Worm (Caenorhabditis elegans) whole organism, early embryonic: Measurements from ENCODE around the gene K01D12.15.

ENCODE experiments used
- B0310.2 ChIP-seq: sonication (generic microtip); optimal IDR thresholded peaks from 2 replicates; lab custom pipeline; 2016; ENCODE audit warnings: mild to moderate bottlenecking, missing genetic modification characterization, missing compliant biosample characterization
- F13C5.2 ChIP-seq: sonication (generic microtip); optimal IDR thresholded peaks from 2 replicates; lab custom pipeline; 2017; ENCODE audit warnings: mild to moderate bottlenecking, missing genetic modification characterization, inconsistent platforms, missing compliant biosample characterization
- aly-1 ChIP-seq: sonication (generic microtip); optimal IDR thresholded peaks from 2 replicates; lab custom pipeline; 2016; ENCODE audit warnings: missing genetic modification characterization, missing compliant biosample characterization
- ama-1 ChIP-seq: fragments of 150-350 bp; optimal IDR thresholded peaks from 2 replicates; lab custom pipeline; 2014
- ceh-13 ChIP-seq: fragments of 200-800 bp; sonication (Bioruptor generic); optimal IDR thresholded peaks from 2 replicates; lab custom pipeline; 2018; ENCODE audit warnings: mild to moderate bottlenecking, missing genetic modification characterization, missing compliant biosample characterization
- ceh-36 ChIP-seq: sonication (generic microtip); optimal IDR thresholded peaks from 2 replicates; lab custom pipeline; 2016; ENCODE audit warnings: missing genetic modification characterization, inconsistent platforms, missing compliant biosample characterization
- ets-7 ChIP-seq: sonication (generic microtip); optimal IDR thresholded peaks from 2 replicates; lab custom pipeline; 2016; ENCODE audit warnings: missing genotype, missing genetic modification characterization, missing compliant biosample characterization
- flt-1 ChIP-seq: fragments of 200-800 bp; sonication (Bioruptor generic); IDR thresholded peaks from 2 replicates; pipeline ENCODE4 v1.3.6; 2022; ENCODE audit warnings: missing genetic modification characterization, missing compliant biosample characterization
- hmbx-1 ChIP-seq: sonication (generic microtip); optimal IDR thresholded peaks from 2 replicates; lab custom pipeline; 2016; ENCODE audit warnings: mild to moderate bottlenecking, missing genetic modification characterization, missing compliant biosample characterization
- hmg-4 ChIP-seq: fragments of 200-800 bp; sonication (Bioruptor generic); optimal IDR thresholded peaks from 2 replicates; lab custom pipeline; 2018; ENCODE audit warnings: mild to moderate bottlenecking, missing genetic modification characterization, missing compliant biosample characterization
- hnd-1 ChIP-seq: sonication (generic microtip); optimal IDR thresholded peaks from 2 replicates; lab custom pipeline; 2016; ENCODE audit warnings: missing genetic modification characterization, missing compliant biosample characterization
- pes-1 ChIP-seq: fragments of 200-800 bp; sonication (Bioruptor generic); IDR thresholded peaks from 2 replicates; pipeline ENCODE4 v1.3.6; 2022; ENCODE audit warnings: missing genetic modification reagents, missing genetic modification characterization, missing compliant biosample characterization
- scrt-1 ChIP-seq: fragments of 200-800 bp; sonication (Bioruptor generic); IDR thresholded peaks from 2 replicates; pipeline ENCODE4 v1.3.6; 2022; ENCODE audit warnings: missing genetic modification characterization, missing compliant biosample characterization
- sea-1 ChIP-seq: fragments of 200-800 bp; sonication (Bioruptor generic); conservative IDR thresholded peaks from 2 replicates; pipeline ENCODE4 v1.3.6; 2022; ENCODE audit warnings: missing genetic modification characterization, missing compliant biosample characterization
- tbx-11 ChIP-seq: fragments of 200-800 bp; sonication (Bioruptor generic); IDR thresholded peaks from 2 replicates; pipeline ENCODE4 v1.3.6; 2022; ENCODE audit warnings: missing genetic modification characterization, missing compliant biosample characterization
- tbx-37 ChIP-seq: fragments of 200-800 bp; sonication (Bioruptor generic); conservative IDR thresholded peaks from 2 replicates; pipeline ENCODE4 v1.3.6; 2022; ENCODE audit warnings: missing genetic modification reagents, missing genetic modification characterization, missing compliant biosample characterization
- tra-4 ChIP-seq: sonication (generic microtip); optimal IDR thresholded peaks from 2 replicates; lab custom pipeline; 2017; ENCODE audit warnings: missing genetic modification characterization, missing compliant biosample characterization

Gene K01D12.15

ce11 chrV:12417277-12417676 lies 31.0 kb downstream of the K01D12.15 start, which contains the start of gene cdr-3:
Gene cdr-3 (minus strand): TSS chrV:12417377.
- TF ChIP-seq ceh-13 (no peak), hnd-1 (tag; lab: Kevin White, UChicago) (no peak), ets-7 (tag; lab: Kevin White, UChicago) (no peak), sea-1 (no peak), tbx-11 (GFP tag; lab: Robert Waterston, UW) (no peak), hmg-4 (GFP tag; lab: Kevin White, UChicago) (no peak), B0310.2 (no peak), ceh-36 (tag; lab: Kevin White, UChicago) (no peak), tra-4 (tag; lab: Kevin White, UChicago) (no peak), hmbx-1 (tag; lab: Kevin White, UChicago) (no peak), F13C5.2 (tag; lab: Kevin White, UChicago) (no peak), pes-1 (GFP tag; lab: Robert Waterston, UW) (no peak), flt-1 (GFP tag; lab: Robert Waterston, UW) (no peak)

ce11 chrV:12418292-12418691 lies 32.0 kb downstream of the K01D12.15 start, which contains the start of gene C54D10.3:
Gene C54D10.3 (plus strand): TSS chrV:12418592.
- TF ChIP-seq tbx-37 (GFP tag; lab: Robert Waterston, UW) = no peak
- no peak for TF ChIP-seq B0310.2
- TF ChIP-seq ceh-13 = no peak
- TF ChIP-seq pes-1 (GFP tag; lab: Robert Waterston, UW) = no peak
- no peak for TF ChIP-seq F13C5.2 (tag; lab: Kevin White, UChicago)
- no peak for TF ChIP-seq hmbx-1 (tag; lab: Kevin White, UChicago)
- TF ChIP-seq ceh-36 (tag; lab: Kevin White, UChicago) = no peak
- TF ChIP-seq scrt-1 (GFP tag; lab: Robert Waterston, UW) = no peak
- TF ChIP-seq hnd-1 (tag; lab: Kevin White, UChicago) = no peak
- no peak for TF ChIP-seq flt-1 (GFP tag; lab: Robert Waterston, UW)
- no peak for TF ChIP-seq tra-4 (tag; lab: Kevin White, UChicago)
- no peak for TF ChIP-seq ama-1 (lab: Kevin White, UChicago)
- TF ChIP-seq ets-7 (tag; lab: Kevin White, UChicago) = no peak
- TF ChIP-seq tbx-11 (GFP tag; lab: Robert Waterston, UW) = no peak
- no peak for TF ChIP-seq hmg-4 (GFP tag; lab: Kevin White, UChicago)
- TF ChIP-seq aly-1 (tag; lab: Kevin White, UChicago) = no peak
- TF ChIP-seq sea-1 = no peak

- TF ChIP-seq hmg-4 (GFP tag; lab: Kevin White, UChicago) = no peak
These were observed 34.6 kb downstream of the K01D12.15 start, which contains the start of gene C54D10.4 for ce11 chrV:12420843-12421242. Gene C54D10.4 (minus strand): TSS chrV:12420943.

ce11 chrV:12421360-12421759 lies 35.1 kb downstream of the K01D12.15 start:
- TF ChIP-seq pes-1 (GFP tag; lab: Robert Waterston, UW) (no peak), ceh-13 (no peak)

ce11 chrV:12427826-12428225 lies 41.6 kb downstream of the K01D12.15 start:
- TF ChIP-seq tbx-11 (GFP tag; lab: Robert Waterston, UW) (no peak), ceh-13 (no peak), tra-4 (tag; lab: Kevin White, UChicago) (no peak), ama-1 (lab: Kevin White, UChicago) (no peak), hmg-4 (GFP tag; lab: Kevin White, UChicago) (no peak), tbx-37 (GFP tag; lab: Robert Waterston, UW) (no peak), ets-7 (tag; lab: Kevin White, UChicago) (no peak), scrt-1 (GFP tag; lab: Robert Waterston, UW) (no peak)

ce11 chrV:12429039-12429438 lies 42.8 kb downstream of the K01D12.15 start, which contains the start of gene C54D10.5:
Gene C54D10.5 (plus strand): TSS chrV:12429339.
- TF ChIP-seq sea-1 (no peak), tra-4 (tag; lab: Kevin White, UChicago) (no peak), tbx-37 (GFP tag; lab: Robert Waterston, UW) (no peak), ama-1 (lab: Kevin White, UChicago) (no peak), ceh-36 (tag; lab: Kevin White, UChicago) (no peak), B0310.2 (no peak)

ce11 chrV:12432111-12432510 lies 45.9 kb downstream of the K01D12.15 start, which contains the start of gene C54D10.13:
Gene C54D10.13 (minus strand): TSS chrV:12432289.
- TF ChIP-seq tbx-11 (GFP tag; lab: Robert Waterston, UW) (no peak), flt-1 (GFP tag; lab: Robert Waterston, UW) (no peak), ceh-13 (no peak), tra-4 (tag; lab: Kevin White, UChicago) (no peak), hnd-1 (tag; lab: Kevin White, UChicago) (no peak), pes-1 (GFP tag; lab: Robert Waterston, UW) (no peak)

- TF ChIP-seq B0310.2 = no peak
- TF ChIP-seq hmg-4 (GFP tag; lab: Kevin White, UChicago) = no peak
- TF ChIP-seq pes-1 (GFP tag; lab: Robert Waterston, UW) = no peak
- no peak for TF ChIP-seq F13C5.2 (tag; lab: Kevin White, UChicago)
- no peak for TF ChIP-seq ets-7 (tag; lab: Kevin White, UChicago)
- TF ChIP-seq ceh-13 = no peak
- TF ChIP-seq hmbx-1 (tag; lab: Kevin White, UChicago) = no peak
- TF ChIP-seq flt-1 (GFP tag; lab: Robert Waterston, UW) = no peak
- TF ChIP-seq hnd-1 (tag; lab: Kevin White, UChicago) = no peak
- no peak for TF ChIP-seq aly-1 (tag; lab: Kevin White, UChicago)
- TF ChIP-seq tbx-11 (GFP tag; lab: Robert Waterston, UW) = no peak
- TF ChIP-seq tra-4 (tag; lab: Kevin White, UChicago) = no peak
- no peak for TF ChIP-seq ama-1 (lab: Kevin White, UChicago)
- TF ChIP-seq tbx-37 (GFP tag; lab: Robert Waterston, UW) = no peak
- no peak for TF ChIP-seq sea-1
- no peak for TF ChIP-seq scrt-1 (GFP tag; lab: Robert Waterston, UW)
- TF ChIP-seq ceh-36 (tag; lab: Kevin White, UChicago) = no peak
These were observed 46.9 kb downstream of the K01D12.15 start for ce11 chrV:12433105-12433504.
